Fruit fly (Drosophila melanogaster) whole organism, embryonic: ENCODE data around the gene CG31109.

Experiments
- Abd-B ChIP-seq: fragments of 200-800 bp; sonication (Bioruptor generic); optimal IDR thresholded peaks from 2 replicates; lab custom pipeline; 2018; ENCODE audit warnings: missing biosample characterization, mild to moderate bottlenecking, missing genetic modification characterization, moderate library complexity
- Blimp-1 ChIP-seq: fragments of 200-800 bp; sonication (Bioruptor generic); optimal IDR thresholded peaks from 3 replicates; lab custom pipeline; 2018; ENCODE audit warnings: missing biosample characterization, missing genetic modification characterization, mild to moderate bottlenecking, moderate library complexity, missing genetic modification reagents
- BtbVII ChIP-seq: fragments of 200-800 bp; sonication (Bioruptor generic); optimal IDR thresholded peaks from 3 replicates; lab custom pipeline; 2017; ENCODE audit warnings: missing biosample characterization, mild to moderate bottlenecking, missing genetic modification characterization
- CG10274 ChIP-seq: fragments of 200-800 bp; sonication (Bioruptor generic); optimal IDR thresholded peaks from 3 replicates; lab custom pipeline; 2017; ENCODE audit warnings: missing biosample characterization, mild to moderate bottlenecking, missing genetic modification characterization
- CG11695 ChIP-seq: fragments of 200-800 bp; sonication (Bioruptor generic); IDR thresholded peaks from 3 replicates; pipeline ENCODE4 v1.3.6; 2022; ENCODE audit warnings: missing biosample characterization, missing genetic modification characterization
- CG11696 ChIP-seq: fragments of 200-800 bp; sonication (Bioruptor generic); IDR thresholded peaks from 2 replicates; pipeline ENCODE4 v1.3.6; 2022; ENCODE audit warnings: missing biosample characterization, missing genetic modification characterization
- CG12236 ChIP-seq: fragments of 200-800 bp; sonication (Bioruptor generic); optimal IDR thresholded peaks from 2 replicates; lab custom pipeline; 2016; ENCODE audit warnings: missing biosample characterization, missing genetic modification characterization
- CG12391 ChIP-seq: fragments of 200-800 bp; sonication (Bioruptor generic); optimal IDR thresholded peaks from 3 replicates; lab custom pipeline; 2018; ENCODE audit warnings: missing biosample characterization, mild to moderate bottlenecking, missing genetic modification characterization, moderate library complexity
- CG14965 ChIP-seq: fragments of 200-800 bp; sonication (Bioruptor generic); optimal IDR thresholded peaks from 2 replicates; lab custom pipeline; 2016; ENCODE audit warnings: missing biosample characterization, missing genetic modification characterization, borderline replicate concordance
- CG16813 ChIP-seq: fragments of 200-800 bp; sonication (Bioruptor generic); IDR thresholded peaks from 3 replicates; pipeline ENCODE4 v1.3.6; 2022; ENCODE audit warnings: missing biosample characterization, missing genetic modification characterization; ENCODE audit not compliant: partially characterized antibody
- CG17359 ChIP-seq: fragments of 200-800 bp; sonication (Bioruptor generic); optimal IDR thresholded peaks from 3 replicates; lab custom pipeline; 2018; ENCODE audit warnings: missing biosample characterization, mild to moderate bottlenecking, missing genetic modification characterization, moderate library complexity
- CG17802 ChIP-seq: fragments of 200-800 bp; sonication (Bioruptor generic); optimal IDR thresholded peaks from 2 replicates; lab custom pipeline; 2018; ENCODE audit warnings: missing biosample characterization, mild to moderate bottlenecking, missing genetic modification characterization, moderate library complexity
- CG17829 ChIP-seq: fragments of 200-800 bp; optimal IDR thresholded peaks from 2 replicates; lab custom pipeline; 2019; ENCODE audit warnings: missing biosample characterization, mild to moderate bottlenecking, missing genetic modification characterization, moderate library complexity
- CG1792 ChIP-seq: fragments of 200-800 bp; sonication (Bioruptor generic); optimal IDR thresholded peaks from 2 replicates; lab custom pipeline; 2016; ENCODE audit warnings: missing biosample characterization, missing genetic modification characterization
- CG32772 ChIP-seq: fragments of 200-800 bp; sonication (Bioruptor generic); IDR thresholded peaks from 2 replicates; pipeline ENCODE4 v1.3.6; 2022; ENCODE audit warnings: missing biosample characterization, missing genetic modification characterization
- CG34422 ChIP-seq: fragments of 200-800 bp; sonication (Bioruptor generic); IDR thresholded peaks from 3 replicates; pipeline ENCODE4 v1.3.6; 2022; ENCODE audit warnings: missing biosample characterization, missing genetic modification characterization
- CG7928 ChIP-seq: fragments of 200-800 bp; sonication (Bioruptor generic); optimal IDR thresholded peaks from 2 replicates; lab custom pipeline; 2017; ENCODE audit warnings: missing biosample characterization, mild to moderate bottlenecking, missing genetic modification characterization
- CG9797 ChIP-seq: fragments of 200-800 bp; sonication (Bioruptor generic); optimal IDR thresholded peaks from 3 replicates; lab custom pipeline; 2018; ENCODE audit warnings: missing biosample characterization, mild to moderate bottlenecking, missing genetic modification characterization
- CHES-1-like ChIP-seq: fragments of 200-800 bp; sonication (Bioruptor generic); optimal IDR thresholded peaks from 2 replicates; lab custom pipeline; 2016; ENCODE audit warnings: missing biosample characterization, missing genetic modification characterization
- Fer3 ChIP-seq: fragments of 200-800 bp; sonication (Bioruptor generic); optimal IDR thresholded peaks from 2 replicates; lab custom pipeline; 2018; ENCODE audit warnings: missing biosample characterization, mild to moderate bottlenecking, missing genetic modification characterization, moderate library complexity
- H15 ChIP-seq: fragments of 200-800 bp; sonication (Bioruptor generic); IDR thresholded peaks from 3 replicates; pipeline ENCODE4 v1.3.6; 2022; ENCODE audit warnings: missing biosample characterization, missing genetic modification characterization
- Lim3 ChIP-seq: fragments of 200-800 bp; sonication (Bioruptor generic); IDR thresholded peaks from 2 replicates; pipeline ENCODE4 v1.3.6; 2022; ENCODE audit warnings: missing biosample characterization, missing genetic modification characterization
- NC2α ChIP-seq: fragments of 200-800 bp; sonication (Bioruptor generic); optimal IDR thresholded peaks from 2 replicates; lab custom pipeline; 2016; ENCODE audit warnings: missing biosample characterization, missing genetic modification characterization
- Ravus ChIP-seq: fragments of 200-800 bp; sonication (Bioruptor generic); IDR thresholded peaks from 2 replicates; pipeline ENCODE4 v1.3.6; 2022; ENCODE audit warnings: missing biosample characterization, missing genetic modification characterization
- Rfx ChIP-seq: fragments of 200-800 bp; sonication (Bioruptor generic); IDR thresholded peaks from 2 replicates; pipeline ENCODE4 v1.3.6; 2022; ENCODE audit warnings: missing biosample characterization, missing genetic modification characterization
- Tbp ChIP-seq: fragments of >200 bp; optimal IDR thresholded peaks from 2 replicates; lab custom pipeline; 2018; ENCODE audit warnings: missing biosample characterization, missing genetic modification characterization
- abd-A ChIP-seq: fragments of 200-800 bp; sonication (Bioruptor generic); optimal IDR thresholded peaks from 3 replicates; lab custom pipeline; 2019; ENCODE audit warnings: missing biosample characterization, mild to moderate bottlenecking, missing genetic modification characterization, moderate library complexity
- bowl ChIP-seq: fragments of 200-800 bp; sonication (Bioruptor generic); IDR thresholded peaks from 2 replicates; pipeline ENCODE4 v1.3.6; 2022; ENCODE audit warnings: missing biosample characterization, missing genetic modification characterization
- cad ChIP-seq: fragments of >200 bp; optimal IDR thresholded peaks from 2 replicates; lab custom pipeline; 2017; ENCODE audit warnings: missing biosample characterization, missing genetic modification characterization
- cato ChIP-seq: fragments of 200-800 bp; sonication (Bioruptor generic); optimal IDR thresholded peaks from 2 replicates; lab custom pipeline; 2016; ENCODE audit warnings: missing biosample characterization, missing genetic modification characterization, borderline replicate concordance
- chm ChIP-seq: fragments of 200-800 bp; sonication (Bioruptor generic); IDR thresholded peaks from 2 replicates; pipeline ENCODE4 v1.3.6; 2022; ENCODE audit warnings: missing biosample characterization, missing genetic modification characterization
- dmrt11E ChIP-seq: fragments of 200-800 bp; sonication (Bioruptor generic); optimal IDR thresholded peaks from 3 replicates; lab custom pipeline; 2018; ENCODE audit warnings: missing biosample characterization, mild to moderate bottlenecking, missing genetic modification characterization, moderate library complexity
- ems ChIP-seq: fragments of 200-800 bp; sonication (Bioruptor generic); optimal IDR thresholded peaks from 3 replicates; lab custom pipeline; 2016; ENCODE audit warnings: missing biosample characterization, missing genetic modification characterization
- fd96Cb ChIP-seq: fragments of 200-800 bp; sonication (Bioruptor generic); optimal IDR thresholded peaks from 2 replicates; lab custom pipeline; 2018; ENCODE audit warnings: missing biosample characterization, mild to moderate bottlenecking, missing genetic modification characterization, moderate library complexity
- gro ChIP-seq: fragments of 200-800 bp; sonication (Bioruptor generic); optimal IDR thresholded peaks from 2 replicates; lab custom pipeline; 2016; ENCODE audit warnings: missing biosample characterization, missing genetic modification characterization
- hkb ChIP-seq, 2 experiments: fragments of 200-800 bp in 1 of 2; fragments of >200 bp in 1 of 2; sonication (Bioruptor generic) in 1 of 2; IDR thresholded peaks in 1 of 2; optimal IDR thresholded peaks in 1 of 2; 2 replicates each; pipeline versions ENCODE4 v1.3.6 to Lab custom; 2017 to 2022; ENCODE audit warnings: missing biosample characterization in 1 of 2, missing genetic modification characterization in 1 of 2
- kah ChIP-seq: fragments of 200-800 bp; sonication (Bioruptor generic); optimal IDR thresholded peaks from 2 replicates; lab custom pipeline; 2018; ENCODE audit warnings: missing biosample characterization, mild to moderate bottlenecking, missing genetic modification characterization
- ken ChIP-seq: fragments of 200-800 bp; sonication (Bioruptor generic); IDR thresholded peaks from 3 replicates; pipeline ENCODE4 v1.3.6; 2022; ENCODE audit warnings: missing biosample characterization, missing genetic modification characterization
- maf-S ChIP-seq: fragments of 200-800 bp; sonication (Bioruptor generic); optimal IDR thresholded peaks from 2 replicates; lab custom pipeline; 2016; ENCODE audit warnings: missing biosample characterization, missing genetic modification characterization
- mld ChIP-seq: fragments of 200-800 bp; sonication (Bioruptor generic); IDR thresholded peaks from 3 replicates; pipeline ENCODE4 v1.3.6; 2022; ENCODE audit warnings: missing biosample characterization, missing genetic modification characterization; ENCODE audit not compliant: partially characterized antibody
- oc ChIP-seq: fragments of 200-800 bp; sonication (Bioruptor generic); optimal IDR thresholded peaks from 2 replicates; lab custom pipeline; 2018; ENCODE audit warnings: missing biosample characterization, mild to moderate bottlenecking, missing genetic modification characterization, moderate library complexity
- pb ChIP-seq: fragments of 200-800 bp; sonication (Bioruptor generic); optimal IDR thresholded peaks from 3 replicates; lab custom pipeline; 2016; ENCODE audit warnings: missing biosample characterization, missing genetic modification characterization
- pzg ChIP-seq: fragments of 200-800 bp; sonication (Bioruptor generic); optimal IDR thresholded peaks from 3 replicates; lab custom pipeline; 2018; ENCODE audit warnings: missing biosample characterization, mild to moderate bottlenecking, missing genetic modification characterization, moderate library complexity
- repo ChIP-seq: fragments of 200-800 bp; sonication (Bioruptor generic); optimal IDR thresholded peaks from 2 replicates; lab custom pipeline; 2016; ENCODE audit warnings: missing biosample characterization, missing genetic modification characterization
- sim ChIP-seq: fragments of 200-800 bp; sonication (Bioruptor generic); IDR thresholded peaks from 2 replicates; pipeline ENCODE4 v1.3.6; 2022; ENCODE audit warnings: missing biosample characterization, missing genetic modification characterization
- sima ChIP-seq: fragments of 200-800 bp; sonication (Bioruptor generic); optimal IDR thresholded peaks from 2 replicates; lab custom pipeline; 2016; ENCODE audit warnings: missing biosample characterization, missing genetic modification characterization
- slou ChIP-seq: fragments of 200-800 bp; sonication (Bioruptor generic); optimal IDR thresholded peaks from 3 replicates; lab custom pipeline; 2016; ENCODE audit warnings: missing biosample characterization, missing genetic modification characterization
- sr ChIP-seq: fragments of 200-800 bp; sonication (Bioruptor generic); IDR thresholded peaks from 3 replicates; pipeline ENCODE4 v1.3.6; 2022; ENCODE audit warnings: missing biosample characterization, missing genetic modification characterization
- tna ChIP-seq: fragments of 200-800 bp; sonication (Bioruptor generic); IDR thresholded peaks from 2 replicates; pipeline ENCODE4 v1.3.6; 2022; ENCODE audit warnings: missing biosample characterization, missing genetic modification characterization; ENCODE audit not compliant: partially characterized antibody

The CG31109 gene

dm6 chr3R:25064907-25065841 is 10.7 kb upstream of the CG31109 start, which contains the start of the genes veli and PQBP1:
Gene veli, minus strand, starts transcription at chr3R:25065591.
Gene PQBP1, plus strand, starts transcription at chr3R:25065791.
- TF ChIP-seq CG1792 (GFP tag; lab: Kevin White, UChicago) (no peak), slou (GFP tag; lab: Kevin White, UChicago) (no peak), CG14965 (GFP tag; lab: Kevin White, UChicago) (no peak), mld (GFP tag; lab: Robert Waterston, UW) (peak; percentile 12; the same call in 1 of the 3 replicates), CG34422 (GFP tag; lab: Robert Waterston, UW) (peak; percentile 6; the same call in 1 of the 3 replicates), CG11695 (GFP tag; lab: Robert Waterston, UW) (no peak), sr (GFP tag; lab: Robert Waterston, UW) (no peak), ems (GFP tag; lab: Kevin White, UChicago) (no peak), Lim3 (GFP tag; lab: Robert Waterston, UW) (no peak), CG10274 (no peak), CG12391 (tag; lab: Kevin White, UChicago) (no peak), cato (no peak), CG17359 (tag; lab: Kevin White, UChicago) (no peak), oc (tag; lab: Kevin White, UChicago) (no peak), CHES-1-like (GFP tag; lab: Kevin White, UChicago) (no peak), CG17802 (no peak), repo (no peak), ken (no peak), fd96Cb (no peak), tna (GFP tag; lab: Robert Waterston, UW) (no peak), chm (no peak), CG16813 (GFP tag; lab: Robert Waterston, UW) (no peak), H15 (no peak), abd-A (no peak), dmrt11E (no peak), pzg (GFP tag; lab: Kevin White, UChicago) (peak; percentile 20), maf-S (GFP tag; lab: Kevin White, UChicago) (no peak), bowl (no peak), CG7928 (GFP tag; lab: Kevin White, UChicago) (no peak), sima (no peak), CG17829 (no peak), Blimp-1 (GFP tag; lab: Kevin White, UChicago) (no peak), Tbp (GFP tag; lab: Kevin White, UChicago) (no peak), kah (no peak), BtbVII (no peak), CG12236 (no peak), CG32772 (no peak), CG9797 (GFP tag; lab: Kevin White, UChicago) (peak; percentile 51), hkb (optimal IDR thresholded peaks at IDR 0.05; lab: Kevin White, UChicago) (no peak), hkb (GFP tag; IDR thresholded peaks at IDR 0.05; lab: Robert Waterston, UW) (no peak), cad (GFP tag; lab: Kevin White, UChicago) (no peak), gro (no peak), NC2α (GFP tag; lab: Kevin White, UChicago) (no peak), pb (GFP tag; lab: Kevin White, UChicago) (no peak), CG11696 (no peak), sim (GFP tag; lab: Robert Waterston, UW) (no peak), Abd-B (no peak), Rfx (GFP tag; lab: Robert Waterston, UW) (no peak), Fer3 (tag; lab: Kevin White, UChicago) (no peak), Ravus (GFP tag; lab: Robert Waterston, UW) (no peak)
